Worm (Caenorhabditis elegans): ENCODE data around the gene rab-3.

DNA sequence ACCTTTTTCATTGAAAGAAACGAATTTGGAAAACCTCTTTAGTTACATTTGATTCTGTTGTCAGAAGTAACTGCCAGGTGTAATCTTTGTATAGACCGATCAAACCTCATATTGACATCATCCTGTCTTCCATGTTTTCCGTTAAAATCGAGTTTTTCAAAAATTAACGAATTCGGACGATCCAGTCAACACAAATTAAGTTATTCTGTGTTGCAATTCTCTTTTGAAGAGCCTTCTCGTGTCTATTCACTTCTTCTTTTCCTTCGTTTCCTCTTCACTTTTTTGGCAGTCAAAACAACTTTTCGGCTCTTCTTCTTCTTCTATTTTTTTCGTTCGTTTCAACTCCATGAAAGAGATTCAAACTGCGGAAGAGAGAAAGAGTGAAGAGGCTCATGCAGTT lies 19.5 kb downstream of the rab-3 start:
- TF ChIP-seq jun-1 (tag; optimal IDR thresholded peaks at IDR 0.05) (no peak), mxl-2 (GFP tag; conservative IDR thresholded peaks at IDR 0.05) (no peak), unc-39 (tag; optimal IDR thresholded peaks at IDR 0.05) (no peak), fos-1 (tag; optimal IDR thresholded peaks at IDR 0.05) (no peak), lin-13 (GFP tag; optimal IDR thresholded peaks at IDR 0.05) (no peak), fkh-10 (GFP tag; optimal IDR thresholded peaks at IDR 0.05) (peak; percentile 82), pqm-1 (tag; optimal IDR thresholded peaks at IDR 0.05) (no peak), R02D3.7 (tag; optimal IDR thresholded peaks at IDR 0.05) (no peak), ceh-82 (tag; optimal IDR thresholded peaks at IDR 0.05) (no peak), nhr-77 (tag; optimal IDR thresholded peaks at IDR 0.05) (no peak), nhr-25 (tag; optimal IDR thresholded peaks at IDR 0.05; ENCODE audit: borderline replicate concordance, insufficient read depth) (no peak), ztf-11 (tag; optimal IDR thresholded peaks at IDR 0.05) (no peak), snpc-4 (tag; optimal IDR thresholded peaks at IDR 0.05) (no peak), madf-9 (GFP tag; conservative IDR thresholded peaks at IDR 0.05) (no peak)
